Fruit fly (Drosophila melanogaster): Measurements from ENCODE around the gene CG5139.
A peak's percentile ranks its signal among the peaks of the same experiment; 100 is the strongest.

Gene CG5139

dm6 chr2L:1185642-1186497 lies 13.2 kb downstream of the CG5139 start, which contains the start of gene CG5001:
Gene CG5001 (plus strand): TSS chr2L:1185757.
- TF ChIP-seq CG9705 (GFP tag; optimal IDR thresholded peaks at IDR 0.05) (peak; percentile 60), brk (GFP tag; optimal IDR thresholded peaks at IDR 0.05) (no peak), tai (GFP tag; optimal IDR thresholded peaks at IDR 0.05) (no peak), Jra (GFP tag; optimal IDR thresholded peaks at IDR 0.05) (no peak), fru (GFP tag; optimal IDR thresholded peaks at IDR 0.05) (peak; percentile 14), Sp1 (GFP tag; optimal IDR thresholded peaks at IDR 0.05) (peak; percentile 62), Dfd (GFP tag; optimal IDR thresholded peaks at IDR 0.05) (no peak), pan (optimal IDR thresholded peaks at IDR 0.05) (no peak), Rel (GFP tag; optimal IDR thresholded peaks at IDR 0.05) (no peak), Rel (tag; optimal IDR thresholded peaks at IDR 0.05) (peak; percentile 78), Vsx2 (GFP tag; optimal IDR thresholded peaks at IDR 0.05; ENCODE audit: partially characterized antibody) (no peak), Hr83 (GFP tag; optimal IDR thresholded peaks at IDR 0.05; ENCODE audit: poor library complexity, severe bottlenecking) (peak; percentile 58), dmrt93B (GFP tag; optimal IDR thresholded peaks at IDR 0.05) (no peak), Hr78 (GFP tag; optimal IDR thresholded peaks at IDR 0.05) (no peak), OdsH (GFP tag; optimal IDR thresholded peaks at IDR 0.05) (peak; percentile 75), dsf (GFP tag; optimal IDR thresholded peaks at IDR 0.05; ENCODE audit: borderline replicate concordance) (no peak), CrebA (GFP tag; optimal IDR thresholded peaks at IDR 0.05; ENCODE audit: borderline replicate concordance) (no peak), ey (GFP tag; optimal IDR thresholded peaks at IDR 0.05) (peak; percentile 62), GATAd (GFP tag; optimal IDR thresholded peaks at IDR 0.05) (no peak), N (GFP tag; optimal IDR thresholded peaks at IDR 0.05) (no peak), HLH106 (tag; optimal IDR thresholded peaks at IDR 0.05) (peak; percentile 83), usp (GFP tag; optimal IDR thresholded peaks at IDR 0.05) (no peak), Mio (GFP tag; optimal IDR thresholded peaks at IDR 0.05) (no peak), CG32264 (GFP tag; optimal IDR thresholded peaks at IDR 0.05) (peak; percentile 38), sv (GFP tag; optimal IDR thresholded peaks at IDR 0.05) (peak; percentile 64), Myc (optimal IDR thresholded peaks at IDR 0.05) (no peak), woc (GFP tag; optimal IDR thresholded peaks at IDR 0.05) (no peak), rgr (GFP tag; optimal IDR thresholded peaks at IDR 0.05) (peak; percentile 75), foxo (GFP tag; optimal IDR thresholded peaks at IDR 0.05) (peak in 1 of 2 experiments; percentile 79), Dif (GFP tag; optimal IDR thresholded peaks at IDR 0.05; ENCODE audit: partially characterized antibody) (peak; percentile 95), psq (GFP tag; optimal IDR thresholded peaks at IDR 0.05) (peak; percentile 79), lola (GFP tag; optimal IDR thresholded peaks at IDR 0.05) (no peak), jim (GFP tag; optimal IDR thresholded peaks at IDR 0.05) (no peak), Abd-B (GFP tag; optimal IDR thresholded peaks at IDR 0.05) (no peak), dl (GFP tag; optimal IDR thresholded peaks at IDR 0.05; ENCODE audit: insufficient read depth in 1 of 2, partially characterized antibody in 2 of 2) (peak in 1 of 2 experiments; percentile 94), br (GFP tag; optimal IDR thresholded peaks at IDR 0.05) (no peak), h (GFP tag; optimal IDR thresholded peaks at IDR 0.05) (peak; percentile 80), Hnf4 (GFP tag; optimal IDR thresholded peaks at IDR 0.05) (no peak), sage (GFP tag; optimal IDR thresholded peaks at IDR 0.05) (no peak)

DNA sequence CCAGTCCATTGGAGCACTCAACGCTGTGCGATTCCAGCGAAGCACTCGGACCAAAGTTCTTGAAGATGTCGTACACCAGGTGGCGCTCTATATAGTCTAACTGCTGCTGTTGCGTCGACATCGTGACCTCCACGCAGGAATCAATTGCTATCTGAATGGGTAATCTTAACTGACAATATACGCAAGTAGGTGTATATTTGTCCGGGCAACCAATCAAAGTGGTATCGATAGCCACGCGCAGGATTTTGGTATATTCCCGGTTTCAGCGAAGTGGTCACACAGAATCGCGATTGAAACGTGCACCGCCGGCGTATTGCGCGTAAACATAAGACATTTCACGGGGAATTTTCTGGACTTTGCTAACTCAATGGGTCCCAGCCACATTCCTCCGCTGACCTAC lies 15.3 kb downstream of the CG5139 start, which contains the start of the genes CG5126 and Tgt:
Gene CG5126 (minus strand): TSS at position 222 of the 400 bp plus-strand sequence.
Gene Tgt (plus strand): TSS at position 267 of the 400 bp plus-strand sequence.
- TF ChIP-seq Rel (GFP tag; optimal IDR thresholded peaks at IDR 0.05) (no peak), Rel (tag; optimal IDR thresholded peaks at IDR 0.05) (peak; percentile 81), Sp1 (GFP tag; optimal IDR thresholded peaks at IDR 0.05) (no peak)

Data from whole organism, wandering third instar larva.